Fruit fly (Drosophila melanogaster): ENCODE data around the gene Or65a.

DNA sequence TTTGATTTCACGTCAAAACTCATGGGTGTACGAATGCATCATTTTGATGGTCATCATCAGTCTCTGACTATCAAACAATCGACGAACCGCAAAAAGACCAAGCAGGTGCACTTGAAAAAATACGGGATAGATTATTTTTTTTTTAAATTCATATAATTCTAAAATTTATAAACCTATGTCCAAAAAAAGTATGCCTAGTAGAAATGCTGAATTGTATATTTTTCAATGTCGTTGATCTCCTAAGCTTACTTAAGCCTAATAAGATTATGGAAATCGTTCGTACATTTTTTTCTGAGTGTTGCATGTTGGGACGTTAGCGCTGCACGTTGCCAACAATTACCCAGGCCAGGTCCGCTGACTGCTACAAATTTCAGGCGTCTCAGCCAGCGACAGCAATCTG is 11.8 kb upstream of the Or65a start:
- peak; percentile 89 for TF ChIP-seq Eip78C (GFP tag)
- TF ChIP-seq achi (GFP tag; optimal IDR thresholded peaks at IDR 0.05), result peak; percentile 46
- TF ChIP-seq spab (GFP tag; optimal IDR thresholded peaks at IDR 0.05), result peak; percentile 2
